Fruit fly (Drosophila melanogaster) whole organism: ENCODE results near the gene nyo.

Source experiments
- CG8478 ChIP-seq: fragments of >200 bp; optimal IDR thresholded peaks from 2 replicates; lab custom pipeline; 2018; ENCODE audit warnings: inconsistent platforms
- Dll ChIP-seq: fragments of >200 bp; optimal IDR thresholded peaks from 2 replicates; lab custom pipeline; 2017
- EcR ChIP-seq, 2 experiments: fragments of >200 bp; optimal IDR thresholded peaks; 2 replicates each; lab custom pipeline; 2017; ENCODE audit warnings: missing biosample characterization in 2 of 2, missing genetic modification characterization in 2 of 2, missing genetic modification reagents in 2 of 2
- pan ChIP-seq: fragments of >200 bp; optimal IDR thresholded peaks from 2 replicates; lab custom pipeline; 2017
- psq ChIP-seq: fragments of >200 bp; optimal IDR thresholded peaks from 2 replicates; lab custom pipeline; 2017
- usp ChIP-seq: fragments of >200 bp; optimal IDR thresholded peaks from 2 replicates; lab custom pipeline; 2017; ENCODE audit warnings: missing biosample characterization, missing genetic modification characterization, mixed read lengths

- TF ChIP-seq usp (GFP tag; lab: Kevin White, UChicago) (no peak), CG8478 (lab: Kevin White, UChicago) (no peak), pan (lab: Kevin White, UChicago) (no peak), psq (lab: Kevin White, UChicago) (no peak), Dll (lab: Kevin White, UChicago) (no peak), EcR (GFP tag; optimal IDR thresholded peaks at IDR 0.05; lab: Kevin White, UChicago) (no peak)
Measured at dm6 chr3R:31542721-31543120, at the start of gene nyo.
